Fruit fly (Drosophila melanogaster) whole organism, embryonic: ENCODE measurements around the gene Tnpo-SR.

Experiments
- ATbp ChIP-seq: fragments of 200-800 bp; sonication (Bioruptor generic); optimal IDR thresholded peaks from 2 replicates; lab custom pipeline; 2017; ENCODE audit warnings: missing biosample characterization, mild to moderate bottlenecking, missing genetic modification characterization, missing genetic modification reagents
- Antp ChIP-seq: fragments of 200-800 bp; sonication (Bioruptor generic); optimal IDR thresholded peaks from 3 replicates; lab custom pipeline; 2016; ENCODE audit warnings: missing biosample characterization, missing genetic modification characterization
- CG12769 ChIP-seq: fragments of 200-800 bp; sonication (Bioruptor generic); optimal IDR thresholded peaks from 2 replicates; lab custom pipeline; 2019; ENCODE audit warnings: missing biosample characterization, mild to moderate bottlenecking, missing genetic modification characterization, moderate library complexity
- CG13424 ChIP-seq: fragments of 200-800 bp; sonication (Bioruptor generic); optimal IDR thresholded peaks from 2 replicates; lab custom pipeline; 2019; ENCODE audit warnings: missing biosample characterization, mild to moderate bottlenecking, missing genetic modification characterization, moderate library complexity
- CG1529 ChIP-seq: fragments of 200-800 bp; sonication (Bioruptor generic); optimal IDR thresholded peaks from 3 replicates; lab custom pipeline; 2018; ENCODE audit warnings: missing biosample characterization, missing genetic modification characterization
- CG1603 ChIP-seq: fragments of 200-800 bp; sonication (Bioruptor generic); optimal IDR thresholded peaks from 2 replicates; lab custom pipeline; 2019; ENCODE audit warnings: missing biosample characterization, mild to moderate bottlenecking, missing genetic modification characterization, moderate library complexity
- CG18262 ChIP-seq: fragments of 200-800 bp; optimal IDR thresholded peaks from 3 replicates; lab custom pipeline; 2019; ENCODE audit warnings: missing biosample characterization, mild to moderate bottlenecking, missing genetic modification characterization, moderate library complexity
- CG2875 ChIP-seq: fragments of 200-800 bp; sonication (Bioruptor generic); optimal IDR thresholded peaks from 2 replicates; lab custom pipeline; 2017; ENCODE audit warnings: missing biosample characterization, mild to moderate bottlenecking, missing genetic modification characterization, missing genetic modification reagents
- CG31365 ChIP-seq: fragments of 200-800 bp; sonication (Bioruptor generic); optimal IDR thresholded peaks from 2 replicates; lab custom pipeline; 2018; ENCODE audit warnings: missing biosample characterization, mild to moderate bottlenecking, missing genetic modification characterization
- CG3163 ChIP-seq: fragments of 200-800 bp; sonication (Bioruptor generic); optimal IDR thresholded peaks from 3 replicates; lab custom pipeline; 2016; ENCODE audit warnings: missing biosample characterization, missing genetic modification characterization
- CG34376 ChIP-seq: fragments of 200-800 bp; sonication (Bioruptor generic); optimal IDR thresholded peaks from 2 replicates; lab custom pipeline; 2018; ENCODE audit warnings: missing biosample characterization, mild to moderate bottlenecking, missing genetic modification characterization
- CG4707 ChIP-seq: fragments of 200-800 bp; sonication (Bioruptor generic); optimal IDR thresholded peaks from 2 replicates; lab custom pipeline; 2018; ENCODE audit warnings: missing biosample characterization, mild to moderate bottlenecking, missing genetic modification characterization, moderate library complexity
- CG6654 ChIP-seq: fragments of 200-800 bp; sonication (Bioruptor generic); optimal IDR thresholded peaks from 2 replicates; lab custom pipeline; 2017; ENCODE audit warnings: missing biosample characterization, mild to moderate bottlenecking, missing genetic modification characterization
- CG6813 ChIP-seq: fragments of 200-800 bp; sonication (Bioruptor generic); optimal IDR thresholded peaks from 2 replicates; lab custom pipeline; 2017; ENCODE audit warnings: missing biosample characterization, missing genetic modification characterization, mild to moderate bottlenecking, moderate library complexity, missing genetic modification reagents
- CG7556 ChIP-seq: fragments of 200-800 bp; sonication (Bioruptor generic); optimal IDR thresholded peaks from 2 replicates; lab custom pipeline; 2017; ENCODE audit warnings: missing biosample characterization, mild to moderate bottlenecking, missing genetic modification characterization
- CG8281 ChIP-seq: fragments of 200-800 bp; sonication (Bioruptor generic); optimal IDR thresholded peaks from 2 replicates; lab custom pipeline; 2018; ENCODE audit warnings: missing biosample characterization, mild to moderate bottlenecking, missing genetic modification characterization, moderate library complexity
- CG8290 ChIP-seq, 3 experiments: fragments of 200-800 bp; sonication (Bioruptor generic); optimal IDR thresholded peaks; 2 replicates each; lab custom pipeline; 2016 to 2019; ENCODE audit warnings: missing biosample characterization in 3 of 3, missing genetic modification characterization in 3 of 3, mild to moderate bottlenecking in 2 of 3, moderate library complexity in 1 of 3
- Chrac-16 ChIP-seq: fragments of 200-800 bp; sonication (Bioruptor generic); optimal IDR thresholded peaks from 3 replicates; lab custom pipeline; 2016; ENCODE audit warnings: missing biosample characterization, missing genetic modification characterization
- CoRest ChIP-seq: fragments of 200-800 bp; sonication (Bioruptor generic); optimal IDR thresholded peaks from 3 replicates; lab custom pipeline; 2018; ENCODE audit warnings: missing biosample characterization, mild to moderate bottlenecking, missing genetic modification characterization, moderate library complexity
- E2f2 ChIP-seq: fragments of 200-800 bp; sonication (Bioruptor generic); IDR thresholded peaks from 2 replicates; pipeline ENCODE4 v1.3.6; 2022; ENCODE audit warnings: missing biosample characterization, missing genetic modification characterization
- MTF-1 ChIP-seq: fragments of 200-800 bp; sonication (Bioruptor generic); optimal IDR thresholded peaks from 2 replicates; lab custom pipeline; 2018; ENCODE audit warnings: missing biosample characterization, mild to moderate bottlenecking, missing genetic modification characterization, borderline replicate concordance
- Mes4 ChIP-seq: fragments of 200-800 bp; sonication (Bioruptor generic); optimal IDR thresholded peaks from 2 replicates; lab custom pipeline; 2016; ENCODE audit warnings: missing biosample characterization, missing genetic modification characterization
- NfI ChIP-seq: fragments of 200-800 bp; sonication (Bioruptor generic); optimal IDR thresholded peaks from 3 replicates; lab custom pipeline; 2018; ENCODE audit warnings: missing biosample characterization, mild to moderate bottlenecking, missing genetic modification characterization, moderate library complexity
- Oaz ChIP-seq: fragments of 200-800 bp; sonication (Bioruptor generic); IDR thresholded peaks from 2 replicates; pipeline ENCODE4 v1.3.6; 2022; ENCODE audit warnings: missing biosample characterization, missing genetic modification characterization
- Sry-β ChIP-seq: fragments of 200-800 bp; sonication (Bioruptor generic); optimal IDR thresholded peaks from 2 replicates; lab custom pipeline; 2018; ENCODE audit warnings: missing biosample characterization, mild to moderate bottlenecking, missing genetic modification characterization, moderate library complexity
- bbx ChIP-seq: fragments of 200-800 bp; sonication (Bioruptor generic); IDR thresholded peaks from 2 replicates; pipeline ENCODE4 v1.3.6; 2022; ENCODE audit warnings: missing biosample characterization, missing genetic modification characterization; ENCODE audit not compliant: partially characterized antibody
- chinmo ChIP-seq: fragments of 200-800 bp; sonication (Bioruptor generic); IDR thresholded peaks from 4 replicates; pipeline ENCODE4 v1.3.6; 2022; ENCODE audit warnings: missing biosample characterization, missing genetic modification characterization; ENCODE audit not compliant: partially characterized antibody
- chn ChIP-seq: fragments of 200-800 bp; sonication (Bioruptor generic); optimal IDR thresholded peaks from 2 replicates; lab custom pipeline; 2016; ENCODE audit warnings: missing biosample characterization, missing genetic modification characterization
- en ChIP-seq: fragments of 200-800 bp; sonication (Bioruptor generic); optimal IDR thresholded peaks from 2 replicates; lab custom pipeline; 2016; ENCODE audit warnings: missing biosample characterization, missing genetic modification characterization
- gcm2 ChIP-seq: fragments of 200-800 bp; sonication (Bioruptor generic); optimal IDR thresholded peaks from 2 replicates; lab custom pipeline; 2016; ENCODE audit warnings: missing biosample characterization, missing genetic modification characterization
- her ChIP-seq: fragments of 200-800 bp; sonication (Bioruptor generic); optimal IDR thresholded peaks from 2 replicates; lab custom pipeline; 2016; ENCODE audit warnings: missing biosample characterization, missing genetic modification characterization
- ken ChIP-seq: fragments of 200-800 bp; sonication (Bioruptor generic); IDR thresholded peaks from 3 replicates; pipeline ENCODE4 v1.3.6; 2022; ENCODE audit warnings: missing biosample characterization, missing genetic modification characterization
- knrl ChIP-seq: fragments of 200-800 bp; sonication (Bioruptor generic); IDR thresholded peaks from 3 replicates; pipeline ENCODE4 v1.3.6; 2022; ENCODE audit warnings: missing biosample characterization, missing genetic modification characterization; ENCODE audit not compliant: partially characterized antibody
- lilli ChIP-seq: fragments of 200-800 bp; sonication (Bioruptor generic); optimal IDR thresholded peaks from 3 replicates; lab custom pipeline; 2016; ENCODE audit warnings: missing biosample characterization, missing genetic modification characterization
- nau ChIP-seq: fragments of 200-800 bp; sonication (Bioruptor generic); optimal IDR thresholded peaks from 3 replicates; lab custom pipeline; 2017; ENCODE audit warnings: missing biosample characterization, mild to moderate bottlenecking, missing genetic modification characterization, missing genetic modification reagents
- nerfin-1 ChIP-seq: fragments of 200-800 bp; sonication (Bioruptor generic); optimal IDR thresholded peaks from 3 replicates; lab custom pipeline; 2019; ENCODE audit warnings: missing biosample characterization, mild to moderate bottlenecking, missing genetic modification characterization, moderate library complexity
- pho ChIP-seq: fragments of 200-800 bp; sonication (Bioruptor generic); optimal IDR thresholded peaks from 2 replicates; lab custom pipeline; 2016; ENCODE audit warnings: missing biosample characterization, missing genetic modification characterization
- pnt ChIP-seq: fragments of 200-800 bp; sonication (Bioruptor generic); optimal IDR thresholded peaks from 3 replicates; lab custom pipeline; 2016; ENCODE audit warnings: missing biosample characterization, missing genetic modification characterization
- pzg ChIP-seq: fragments of 200-800 bp; sonication (Bioruptor generic); optimal IDR thresholded peaks from 3 replicates; lab custom pipeline; 2018; ENCODE audit warnings: missing biosample characterization, mild to moderate bottlenecking, missing genetic modification characterization, moderate library complexity
- salm ChIP-seq: fragments of 200-800 bp; sonication (Bioruptor generic); optimal IDR thresholded peaks from 2 replicates; lab custom pipeline; 2018; ENCODE audit warnings: missing biosample characterization, mild to moderate bottlenecking, missing genetic modification characterization
- sna ChIP-seq: fragments of 200-800 bp; sonication (Bioruptor generic); IDR thresholded peaks from 2 replicates; pipeline ENCODE4 v1.3.6; 2022; ENCODE audit warnings: missing biosample characterization, missing genetic modification characterization; ENCODE audit not compliant: partially characterized antibody
- stwl ChIP-seq: fragments of 200-800 bp; sonication (Bioruptor generic); optimal IDR thresholded peaks from 3 replicates; lab custom pipeline; 2018; ENCODE audit warnings: missing biosample characterization, mild to moderate bottlenecking, missing genetic modification characterization, moderate library complexity
- tx ChIP-seq: fragments of 200-800 bp; sonication (Bioruptor generic); optimal IDR thresholded peaks from 2 replicates; lab custom pipeline; 2016; ENCODE audit warnings: missing biosample characterization, missing genetic modification characterization
- zen ChIP-seq: fragments of 200-800 bp; sonication (Bioruptor generic); optimal IDR thresholded peaks from 3 replicates; lab custom pipeline; 2018; ENCODE audit warnings: missing biosample characterization, mild to moderate bottlenecking, missing genetic modification characterization, moderate library complexity
- zfh2 ChIP-seq: fragments of 200-800 bp; sonication (Bioruptor generic); optimal IDR thresholded peaks from 2 replicates; lab custom pipeline; 2016; ENCODE audit warnings: missing biosample characterization, missing genetic modification characterization

Tnpo-SR gene

dm6 chr2L:2748480-2749143 is 11.1 kb upstream of the Tnpo-SR start (continued):
- peak; percentile 1 for TF ChIP-seq salm (tag; lab: Kevin White, UChicago)
- TF ChIP-seq E2f2 (GFP tag; lab: Robert Waterston, UW): peak; percentile 93
- no peak; the same call in 1 of the 2 replicates for TF ChIP-seq sna (GFP tag; lab: Robert Waterston, UW)
- peak; percentile 77 for TF ChIP-seq CG7556 (GFP tag; lab: Kevin White, UChicago)
- peak; percentile 60 for TF ChIP-seq CG3163
- peak; percentile 90 for TF ChIP-seq ken (GFP tag; lab: Robert Waterston, UW)
- TF ChIP-seq Oaz (GFP tag; lab: Robert Waterston, UW): peak; percentile 64; the same call in 1 of the 2 replicates
- TF ChIP-seq gcm2 (GFP tag; lab: Kevin White, UChicago): peak; percentile 34
- TF ChIP-seq CoRest (tag; lab: Kevin White, UChicago): peak; percentile 94
- peak; percentile 56 for TF ChIP-seq CG6654 (GFP tag; lab: Kevin White, UChicago)

dm6 chr2L:2749144-2749766 is 10.5 kb upstream of the Tnpo-SR start:
- TF ChIP-seq Mes4: peak; percentile 13
- peak; percentile 10 for TF ChIP-seq pho (GFP tag; lab: Kevin White, UChicago)
- peak; percentile 6 for TF ChIP-seq her (GFP tag; lab: Kevin White, UChicago)
- no peak for TF ChIP-seq chinmo
- TF ChIP-seq nau (GFP tag; lab: Kevin White, UChicago): peak; percentile 27
- TF ChIP-seq lilli (GFP tag; lab: Kevin White, UChicago): peak; percentile 10
- TF ChIP-seq CG31365 (tag; lab: Kevin White, UChicago): peak; percentile 15
- TF ChIP-seq MTF-1 (GFP tag; lab: Kevin White, UChicago): peak; percentile 62
- peak; percentile 83 for TF ChIP-seq ATbp
- TF ChIP-seq zen (tag; lab: Kevin White, UChicago): no peak
- TF ChIP-seq CG2875 (GFP tag; lab: Kevin White, UChicago): peak; percentile 52
- no peak for TF ChIP-seq Chrac-16 (GFP tag; lab: Kevin White, UChicago)
- TF ChIP-seq CG1529 (GFP tag; lab: Kevin White, UChicago): peak; percentile 42
- peak; percentile 25 for TF ChIP-seq pzg
- TF ChIP-seq Antp (GFP tag; lab: Kevin White, UChicago): peak; percentile 0
- TF ChIP-seq knrl (GFP tag; lab: Robert Waterston, UW): no peak
- TF ChIP-seq CG18262 (tag; lab: Kevin White, UChicago): no peak
- TF ChIP-seq tx (GFP tag; lab: Kevin White, UChicago): no peak
- TF ChIP-seq en (GFP tag; lab: Kevin White, UChicago): no peak
- no peak for TF ChIP-seq pnt (GFP tag; lab: Kevin White, UChicago)
- peak; percentile 53 for TF ChIP-seq chn (GFP tag; lab: Kevin White, UChicago)
- peak; percentile 64 for TF ChIP-seq nerfin-1 (tag; lab: Kevin White, UChicago)
- peak; percentile 7 for TF ChIP-seq zfh2 (GFP tag; lab: Kevin White, UChicago)
- TF ChIP-seq Sry-β (GFP tag; lab: Kevin White, UChicago): peak; percentile 97
- no peak for TF ChIP-seq bbx (GFP tag; lab: Robert Waterston, UW)
- TF ChIP-seq stwl (tag; lab: Kevin White, UChicago): peak; percentile 1
- peak; percentile 1 for TF ChIP-seq CG13424 (tag; lab: Kevin White, UChicago)
- TF ChIP-seq CG6813 (GFP tag; lab: Kevin White, UChicago): peak; percentile 39
- TF ChIP-seq CG8290 (GFP tag; optimal IDR thresholded peaks at IDR 0.05; lab: Kevin White, UChicago): no peak
- peak in 1 of 2 experiments; percentile 68 for TF ChIP-seq CG8290 (tag; optimal IDR thresholded peaks at IDR 0.05; lab: Kevin White, UChicago)
- TF ChIP-seq NfI: peak; percentile 29
- TF ChIP-seq CG34376: peak; percentile 7
- peak; percentile 29 for TF ChIP-seq CG4707 (GFP tag; lab: Kevin White, UChicago)
- TF ChIP-seq CG1603 (tag; lab: Kevin White, UChicago): peak; percentile 30
- TF ChIP-seq CG8281 (tag; lab: Kevin White, UChicago): peak; percentile 86
- TF ChIP-seq CG12769 (tag; lab: Kevin White, UChicago): peak; percentile 36
